Worm (Caenorhabditis elegans) whole organism, midembryonic: ENCODE measurements around the gene M60.6.

Experiments
- T22C8.4 ChIP-seq: fragments of 200-800 bp; sonication (Bioruptor generic); IDR thresholded peaks from 2 replicates; pipeline ENCODE4 v1.3.6; 2022; ENCODE audit warnings: missing genetic modification characterization, missing compliant biosample characterization
- cog-1 ChIP-seq: sonication (generic microtip); optimal IDR thresholded peaks from 2 replicates; lab custom pipeline; 2016; ENCODE audit warnings: missing genetic modification characterization, missing compliant biosample characterization
- flt-1 ChIP-seq: fragments of 200-800 bp; sonication (Bioruptor generic); IDR thresholded peaks from 2 replicates; pipeline ENCODE4 v1.3.6; 2022; ENCODE audit warnings: missing genetic modification characterization, missing compliant biosample characterization
- klf-2 ChIP-seq: fragments of 200-800 bp; sonication (Bioruptor generic); conservative IDR thresholded peaks from 2 replicates; pipeline ENCODE4 v1.3.6; 2022; ENCODE audit warnings: missing genetic modification reagents, missing genetic modification characterization, missing compliant biosample characterization
- med-1 ChIP-seq: sonication (generic microtip); optimal IDR thresholded peaks from 2 replicates; lab custom pipeline; 2017; ENCODE audit warnings: missing genetic modification characterization, mild to moderate bottlenecking, missing compliant biosample characterization, antibody characterized with exemption, missing genetic modification reagents; ENCODE audit not compliant: insufficient read depth
- ref-1 ChIP-seq: fragments of 200-800 bp; sonication (Bioruptor generic); conservative IDR thresholded peaks from 2 replicates; pipeline ENCODE4 v1.3.6; 2022; ENCODE audit warnings: missing genetic modification reagents, missing genetic modification characterization, missing compliant biosample characterization
- tab-1 ChIP-seq: fragments of 200-800 bp; sonication (Bioruptor generic); IDR thresholded peaks from 2 replicates; pipeline ENCODE4 v1.3.6; 2022; ENCODE audit warnings: missing genetic modification characterization, missing compliant biosample characterization
- ztf-23 ChIP-seq: fragments of 200-800 bp; sonication (Bioruptor generic); IDR thresholded peaks from 2 replicates; pipeline ENCODE4 v1.3.6; 2022; ENCODE audit warnings: missing genetic modification reagents, missing genetic modification characterization, missing compliant biosample characterization
- ztf-29 ChIP-seq: fragments of 200-800 bp; sonication (Bioruptor generic); IDR thresholded peaks from 2 replicates; pipeline ENCODE4 v1.3.6; 2022; ENCODE audit warnings: missing genetic modification reagents, missing genetic modification characterization, missing compliant biosample characterization

The M60.6 gene

ce11 chrX:8203684-8204083, 48.6 kb downstream of the M60.6 start, which contains the start of gene C17H11.6:
Gene C17H11.6, minus strand, starts transcription at chrX:8203784.
- TF ChIP-seq med-1 (GFP tag; lab: Kevin White, UChicago) (no peak), tab-1 (GFP tag; lab: Robert Waterston, UW) (no peak), ztf-29 (GFP tag; lab: Robert Waterston, UW) (no peak), flt-1 (GFP tag; lab: Robert Waterston, UW) (no peak), klf-2 (GFP tag; lab: Robert Waterston, UW) (no peak), ztf-23 (GFP tag; lab: Robert Waterston, UW) (no peak), T22C8.4 (GFP tag; lab: Robert Waterston, UW) (no peak), ref-1 (GFP tag; lab: Robert Waterston, UW) (no peak), cog-1 (no peak)

DNA sequence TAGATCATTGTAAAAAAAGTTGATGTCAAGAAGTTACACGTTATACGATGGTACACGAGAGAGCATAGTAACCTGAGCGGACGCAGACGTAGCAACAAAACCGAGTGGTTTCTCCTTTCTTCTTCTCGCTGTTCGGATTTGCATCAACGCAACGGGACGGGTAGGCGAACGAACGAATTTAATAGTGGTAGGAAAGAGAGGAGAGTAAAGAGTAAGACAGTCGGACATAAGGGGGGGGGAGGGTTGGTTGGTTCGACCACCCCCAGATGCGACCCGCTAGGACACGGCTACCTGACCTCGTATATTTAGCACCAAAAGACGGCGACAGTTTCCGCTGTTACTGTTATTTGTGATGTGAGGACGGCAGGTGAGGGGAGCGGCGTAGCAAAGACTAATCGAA, 51.0 kb downstream of the M60.6 start:
- TF ChIP-seq flt-1 (GFP tag; lab: Robert Waterston, UW) (0 out of 2 replicates have a peak, but pooled peaks have one; percentile 57), tab-1 (GFP tag; lab: Robert Waterston, UW) (no peak), ztf-23 (GFP tag; lab: Robert Waterston, UW) (no peak), klf-2 (GFP tag; lab: Robert Waterston, UW) (no peak), ztf-29 (GFP tag; lab: Robert Waterston, UW) (no peak)

- TF ChIP-seq ref-1 (GFP tag; lab: Robert Waterston, UW) = no peak
- TF ChIP-seq cog-1 = no peak
- no peak for TF ChIP-seq ztf-29 (GFP tag; lab: Robert Waterston, UW)
- no peak for TF ChIP-seq T22C8.4 (GFP tag; lab: Robert Waterston, UW)
- TF ChIP-seq flt-1 (GFP tag; lab: Robert Waterston, UW) = no peak
These were observed 52.1 kb downstream of the M60.6 start for ce11 chrX:8200206-8200605.
